Worm (Caenorhabditis elegans): Measurements from ENCODE around the gene ule-2.
A peak's percentile ranks its signal among the peaks of the same experiment; 100 is the strongest.

Gene ule-2

ce11 chrIV:14658054-14658631, 23.2 kb downstream of the ule-2 start, which contains the start of gene anoh-2 (continued):
- TF ChIP-seq pha-4 (tag; optimal IDR thresholded peaks at IDR 0.05) (no peak), hmg-1.2 (GFP tag; IDR thresholded peaks at IDR 0.05) (peak; percentile 39), ceh-58 (GFP tag; IDR thresholded peaks at IDR 0.05) (no peak), sea-2 (GFP tag; IDR thresholded peaks at IDR 0.05) (no peak), K11D2.4 (GFP tag; IDR thresholded peaks at IDR 0.05) (no peak), hrde-1 (tag; optimal IDR thresholded peaks at IDR 0.05; ENCODE audit: borderline replicate concordance) (peak; percentile 59), unc-62 (GFP tag; optimal IDR thresholded peaks at IDR 0.05) (no peak), ztf-25 (GFP tag; IDR thresholded peaks at IDR 0.05) (no peak), pbrm-1 (GFP tag; IDR thresholded peaks at IDR 0.05) (peak; percentile 57; the same call in 1 of the 2 replicates), let-526 (GFP tag; IDR thresholded peaks at IDR 0.05) (no peak), egl-44 (GFP tag; IDR thresholded peaks at IDR 0.05) (no peak), T07F8.4 (tag; optimal IDR thresholded peaks at IDR 0.05) (no peak), madf-3 (GFP tag; IDR thresholded peaks at IDR 0.05) (no peak), egl-18 (GFP tag; IDR thresholded peaks at IDR 0.05) (no peak), F57A8.1 (GFP tag; optimal IDR thresholded peaks at IDR 0.05) (no peak), sdz-38 (tag; optimal IDR thresholded peaks at IDR 0.05) (no peak), nhr-179 (tag; optimal IDR thresholded peaks at IDR 0.05) (no peak), lin-26 (GFP tag; IDR thresholded peaks at IDR 0.05) (no peak), nhr-120 (GFP tag; IDR thresholded peaks at IDR 0.05) (no peak), ets-4 (GFP tag; optimal IDR thresholded peaks at IDR 0.05) (no peak), die-1 (tag; optimal IDR thresholded peaks at IDR 0.05) (peak; percentile 29), ztf-18 (tag; optimal IDR thresholded peaks at IDR 0.05) (peak; percentile 28), Y56A3A.18 (GFP tag; IDR thresholded peaks at IDR 0.05) (no peak), B0261.1 (tag; optimal IDR thresholded peaks at IDR 0.05) (no peak), C17E4.6 (GFP tag; IDR thresholded peaks at IDR 0.05) (no peak; the same call in 1 of the 2 replicates), lin-54 (GFP tag; optimal IDR thresholded peaks at IDR 0.05) (no peak), lsl-1 (GFP tag; optimal IDR thresholded peaks at IDR 0.05) (no peak), ztf-22 (GFP tag; optimal IDR thresholded peaks at IDR 0.05) (no peak), lir-1 (GFP tag; conservative IDR thresholded peaks at IDR 0.05) (no peak)

ce11 chrIV:14658927-14659326, 24.0 kb downstream of the ule-2 start:
- TF ChIP-seq hmg-1.2 (GFP tag; IDR thresholded peaks at IDR 0.05) (no peak), madf-8 (GFP tag; conservative IDR thresholded peaks at IDR 0.05) (peak; percentile 57; the same call in 1 of the 2 replicates)

- TF ChIP-seq let-526 (GFP tag; IDR thresholded peaks at IDR 0.05) (no peak), F57C9.4 (tag; optimal IDR thresholded peaks at IDR 0.05) (no peak), ccch-3 (GFP tag; optimal IDR thresholded peaks at IDR 0.05) (no peak), D2030.7 (GFP tag; IDR thresholded peaks at IDR 0.05) (no peak), lag-1 (GFP tag; IDR thresholded peaks at IDR 0.05) (no peak), tbx-9 (tag; optimal IDR thresholded peaks at IDR 0.05; ENCODE audit: borderline replicate concordance) (no peak), rec-8 (tag; optimal IDR thresholded peaks at IDR 0.05) (no peak), dox-1 (GFP tag; IDR thresholded peaks at IDR 0.05) (no peak), somi-1 (GFP tag; optimal IDR thresholded peaks at IDR 0.05) (no peak), lsy-27 (tag; optimal IDR thresholded peaks at IDR 0.05; ENCODE audit: borderline replicate concordance, insufficient read depth) (no peak), T07F8.4 (tag; optimal IDR thresholded peaks at IDR 0.05) (no peak), sdz-38 (tag; optimal IDR thresholded peaks at IDR 0.05) (no peak), sea-2 (GFP tag; IDR thresholded peaks at IDR 0.05) (no peak), F55B11.4 (tag; optimal IDR thresholded peaks at IDR 0.05; ENCODE audit: borderline replicate concordance, insufficient read depth) (no peak), ceh-27 (GFP tag; optimal IDR thresholded peaks at IDR 0.05) (no peak), ztf-18 (tag; optimal IDR thresholded peaks at IDR 0.05) (no peak), mxl-1 (tag; optimal IDR thresholded peaks at IDR 0.05) (no peak), tbp1 (GFP tag; optimal IDR thresholded peaks at IDR 0.05) (no peak)
These were observed 26.4 kb downstream of the ule-2 start for ce11 chrIV:14661370-14661769.

Data from whole organism, young adult.